Worm (Caenorhabditis elegans): ENCODE measurements around the gene arv-1.

DNA sequence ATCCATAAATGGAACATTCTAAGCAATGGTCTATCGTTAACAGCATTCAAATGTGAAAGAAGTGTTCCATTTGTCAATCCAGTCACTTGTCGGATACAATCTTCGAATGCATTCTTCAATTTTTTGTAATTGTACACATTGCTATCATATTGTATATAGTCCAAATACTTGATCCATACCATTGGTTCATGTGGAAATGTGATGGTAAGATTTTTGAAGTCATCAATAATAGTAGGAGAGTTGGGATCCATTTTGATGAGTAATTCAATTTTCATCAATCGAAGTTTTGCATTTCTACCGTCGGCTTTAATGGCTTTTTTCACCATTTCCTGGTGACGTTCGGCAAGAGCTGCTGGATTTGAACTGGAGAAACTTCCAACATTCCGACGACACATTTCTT lies 45.0 kb upstream of the arv-1 start:
- TF ChIP-seq T22C8.4 (GFP tag; IDR thresholded peaks at IDR 0.05) (no peak), flt-1 (GFP tag; IDR thresholded peaks at IDR 0.05) (no peak), ref-1 (GFP tag; conservative IDR thresholded peaks at IDR 0.05) (no peak), cog-1 (tag; optimal IDR thresholded peaks at IDR 0.05) (no peak), ztf-23 (GFP tag; IDR thresholded peaks at IDR 0.05) (no peak), klf-2 (GFP tag; conservative IDR thresholded peaks at IDR 0.05) (no peak), med-1 (GFP tag; optimal IDR thresholded peaks at IDR 0.05; ENCODE audit: insufficient read depth) (no peak)
